Worm (Caenorhabditis elegans): Measurements from ENCODE around the gene Y53G8AR.8.

DNA sequence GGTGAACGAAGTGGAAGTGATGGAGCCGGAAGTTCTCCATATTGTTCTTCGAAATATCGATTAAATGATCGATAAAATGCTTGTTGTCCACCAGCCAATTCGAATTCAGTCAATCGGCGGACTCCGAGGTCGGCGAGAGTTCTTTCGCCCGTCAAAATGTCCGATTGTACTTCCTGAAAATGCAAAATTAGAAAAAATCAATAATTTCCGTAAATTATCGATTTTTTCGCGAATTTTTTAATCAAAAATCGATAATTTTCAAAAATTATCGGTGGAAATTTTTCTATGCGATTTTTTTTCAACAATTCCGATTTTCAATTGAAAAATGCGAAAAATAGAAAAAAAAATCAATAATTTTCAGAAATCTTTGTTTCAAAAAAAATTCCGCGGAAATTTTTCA, 52.2 kb downstream of the Y53G8AR.8 start:
- TF ChIP-seq dao-5 (tag; optimal IDR thresholded peaks at IDR 0.05) (no peak), W03F9.2 (tag; optimal IDR thresholded peaks at IDR 0.05) (no peak)

All from whole organism, L4/young adult.